Fruit fly (Drosophila melanogaster): ENCODE results near the gene CG8010.

DNA sequence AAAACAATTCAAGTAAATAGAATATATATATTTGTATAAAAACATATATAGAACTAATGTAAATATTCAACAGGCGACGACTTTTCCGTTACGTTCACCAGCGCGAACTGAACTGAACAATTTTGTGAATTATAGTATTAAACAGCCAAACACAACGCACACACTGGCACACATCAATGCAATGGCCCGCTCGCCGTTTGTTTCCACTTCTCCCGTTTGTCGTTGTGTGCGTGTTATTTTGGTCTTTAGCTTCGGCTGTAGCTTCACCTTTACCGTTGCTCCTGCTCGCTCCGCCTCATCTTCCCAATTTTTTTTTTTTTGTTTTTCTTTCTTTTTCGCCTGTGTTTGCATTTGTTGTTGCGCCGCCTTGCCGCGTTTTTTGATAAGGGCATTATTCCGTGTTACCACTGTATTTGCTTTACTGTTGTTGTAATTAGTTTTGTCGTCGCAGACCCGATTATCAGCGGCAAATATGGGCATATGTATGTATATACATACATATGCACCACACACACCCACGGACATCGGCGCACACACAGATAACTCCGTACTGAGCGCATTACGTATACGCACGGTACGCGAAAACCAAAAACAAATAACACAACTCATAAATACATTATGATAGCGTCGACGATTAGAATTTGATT, 39.2 kb upstream of the CG8010 start, which contains the start of gene CG8051:
- TF ChIP-seq cnc (optimal IDR thresholded peaks at IDR 0.05) (no peak), CG7045 (GFP tag; optimal IDR thresholded peaks at IDR 0.05) (no peak), toe (GFP tag; optimal IDR thresholded peaks at IDR 0.05) (no peak), CG7101 (tag; optimal IDR thresholded peaks at IDR 0.05) (peak; percentile 16), CG14711 (tag; optimal IDR thresholded peaks at IDR 0.05) (peak; percentile 10), CG12768 (GFP tag; optimal IDR thresholded peaks at IDR 0.05) (peak; percentile 20), CG1620 (GFP tag; optimal IDR thresholded peaks at IDR 0.05) (no peak)

Measured in whole organism, adult.